Fruit fly (Drosophila melanogaster) whole organism, pupa: ENCODE results near the gene CG3808.

Experiments
- CG10348 ChIP-seq: fragments of 200-800 bp; sonication (Bioruptor generic); IDR thresholded peaks from 2 replicates; pipeline ENCODE4 v1.3.6; 2022; ENCODE audit warnings: missing biosample characterization, missing genetic modification characterization
- CG12605 ChIP-seq: fragments of 200-800 bp; sonication (Bioruptor generic); IDR thresholded peaks from 2 replicates; pipeline ENCODE4 v1.3.6; 2022; ENCODE audit warnings: missing biosample characterization, missing genetic modification characterization
- CG13204 ChIP-seq: fragments of 200-800 bp; sonication (Bioruptor generic); optimal IDR thresholded peaks from 2 replicates; lab custom pipeline; 2018; ENCODE audit warnings: missing biosample characterization, mild to moderate bottlenecking, missing genetic modification characterization, moderate library complexity
- CG14655 ChIP-seq: fragments of 200-800 bp; sonication (Bioruptor generic); optimal IDR thresholded peaks from 3 replicates; lab custom pipeline; 2017; ENCODE audit warnings: mild to moderate bottlenecking, missing biosample characterization, missing genetic modification reagents, missing genetic modification characterization
- CG15710 ChIP-seq: fragments of 200-800 bp; sonication (Bioruptor generic); optimal IDR thresholded peaks from 2 replicates; lab custom pipeline; 2018; ENCODE audit warnings: missing biosample characterization, mild to moderate bottlenecking, missing genetic modification characterization, moderate library complexity
- CG17806 ChIP-seq: fragments of 200-800 bp; sonication (Bioruptor generic); optimal IDR thresholded peaks from 2 replicates; lab custom pipeline; 2018; ENCODE audit warnings: missing biosample characterization, mild to moderate bottlenecking, missing genetic modification characterization, moderate library complexity
- CG32121 ChIP-seq: fragments of 200-800 bp; sonication (Bioruptor generic); IDR thresholded peaks from 2 replicates; pipeline ENCODE4 v1.3.6; 2022; ENCODE audit warnings: missing biosample characterization, missing genetic modification characterization
- CG34367 ChIP-seq: fragments of 200-800 bp; sonication (Bioruptor generic); optimal IDR thresholded peaks from 2 replicates; lab custom pipeline; 2018; ENCODE audit warnings: missing biosample characterization, mild to moderate bottlenecking, missing genetic modification characterization
- CG4496 ChIP-seq: fragments of 200-800 bp; sonication (Bioruptor generic); IDR thresholded peaks from 3 replicates; pipeline ENCODE4 v1.3.6; 2022; ENCODE audit warnings: missing biosample characterization, missing genetic modification characterization
- CG8159 ChIP-seq: fragments of 200-800 bp; sonication (Bioruptor generic); optimal IDR thresholded peaks from 3 replicates; lab custom pipeline; 2018; ENCODE audit warnings: missing biosample characterization, mild to moderate bottlenecking, missing genetic modification characterization, moderate library complexity
- CG8301 ChIP-seq: fragments of 200-800 bp; sonication (Bioruptor generic); optimal IDR thresholded peaks from 2 replicates; lab custom pipeline; 2018; ENCODE audit warnings: missing biosample characterization, mild to moderate bottlenecking, missing genetic modification characterization
- CG9948 ChIP-seq: fragments of 200-800 bp; sonication (Bioruptor generic); optimal IDR thresholded peaks from 2 replicates; lab custom pipeline; 2018; ENCODE audit warnings: missing biosample characterization, mild to moderate bottlenecking, missing genetic modification characterization, moderate library complexity
- D1 ChIP-seq: fragments of 200-800 bp; sonication (Bioruptor generic); optimal IDR thresholded peaks from 2 replicates; lab custom pipeline; 2018; ENCODE audit warnings: missing biosample characterization, mild to moderate bottlenecking, missing genetic modification characterization, moderate library complexity
- EcR ChIP-seq: fragments of 200-800 bp; sonication (Bioruptor generic); optimal IDR thresholded peaks from 3 replicates; lab custom pipeline; 2019; ENCODE audit warnings: missing biosample characterization, missing genetic modification characterization, mild to moderate bottlenecking, moderate library complexity, missing genetic modification reagents
- Ets98B ChIP-seq: fragments of 200-800 bp; sonication (Bioruptor generic); IDR thresholded peaks from 2 replicates; pipeline ENCODE4 v1.3.6; 2022; ENCODE audit warnings: missing biosample characterization, missing genetic modification characterization
- Pif1A ChIP-seq: fragments of 200-800 bp; sonication (Bioruptor generic); optimal IDR thresholded peaks from 3 replicates; lab custom pipeline; 2016; ENCODE audit warnings: missing biosample characterization, missing genetic modification characterization
- Pif1B ChIP-seq: fragments of 200-800 bp; sonication (Bioruptor generic); optimal IDR thresholded peaks from 3 replicates; lab custom pipeline; 2016; ENCODE audit warnings: missing biosample characterization, missing genetic modification characterization
- Snoo ChIP-seq: fragments of 200-800 bp; sonication (Bioruptor generic); optimal IDR thresholded peaks from 3 replicates; lab custom pipeline; 2017; ENCODE audit warnings: missing biosample characterization, mild to moderate bottlenecking, missing genetic modification characterization, inconsistent platforms
- fd96Ca ChIP-seq: fragments of 200-800 bp; sonication (Bioruptor generic); IDR thresholded peaks from 3 replicates; pipeline ENCODE4 v1.3.6; 2022; ENCODE audit warnings: missing biosample characterization, missing genetic modification characterization
- gl ChIP-seq: fragments of 200-800 bp; sonication (Bioruptor generic); optimal IDR thresholded peaks from 2 replicates; lab custom pipeline; 2018; ENCODE audit warnings: missing biosample characterization, mild to moderate bottlenecking, missing genetic modification characterization
- rn ChIP-seq: fragments of 200-800 bp; sonication (Bioruptor generic); IDR thresholded peaks from 2 replicates; pipeline ENCODE4 v1.3.6; 2022; ENCODE audit warnings: missing biosample characterization, missing genetic modification characterization

Gene CG3808

DNA sequence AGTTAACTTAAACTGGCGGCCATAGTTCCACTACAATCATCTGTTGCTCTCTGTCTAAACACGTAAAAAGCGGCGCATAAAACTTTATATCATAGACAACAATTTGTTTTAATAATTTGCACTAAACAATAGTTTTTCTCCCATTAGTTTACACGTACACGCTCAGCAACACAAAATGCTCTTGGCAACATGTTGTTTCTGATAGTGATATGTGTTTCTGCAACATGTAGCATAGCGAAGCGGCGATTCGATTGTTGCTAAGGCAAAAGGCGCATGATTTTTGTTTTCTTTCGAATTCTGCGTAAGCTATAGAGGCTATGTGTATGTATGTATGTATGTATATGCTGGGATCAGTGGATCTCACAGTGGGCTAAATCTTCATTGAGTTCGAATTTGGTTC lies 3.7 kb upstream of the CG3808 start:
- TF ChIP-seq CG4496 (GFP tag; lab: Robert Waterston, UW) (no peak), CG15710 (no peak), rn (no peak), CG10348 (GFP tag; lab: Robert Waterston, UW) (no peak), CG32121 (GFP tag; lab: Robert Waterston, UW) (no peak), CG34367 (tag; lab: Kevin White, UChicago) (no peak), Pif1B (GFP tag; lab: Kevin White, UChicago) (no peak), CG12605 (GFP tag; lab: Robert Waterston, UW) (no peak), Ets98B (GFP tag; lab: Robert Waterston, UW) (no peak), CG17806 (tag; lab: Kevin White, UChicago) (no peak), D1 (no peak), CG9948 (tag; lab: Kevin White, UChicago) (no peak), Snoo (tag; lab: Kevin White, UChicago) (no peak)

DNA sequence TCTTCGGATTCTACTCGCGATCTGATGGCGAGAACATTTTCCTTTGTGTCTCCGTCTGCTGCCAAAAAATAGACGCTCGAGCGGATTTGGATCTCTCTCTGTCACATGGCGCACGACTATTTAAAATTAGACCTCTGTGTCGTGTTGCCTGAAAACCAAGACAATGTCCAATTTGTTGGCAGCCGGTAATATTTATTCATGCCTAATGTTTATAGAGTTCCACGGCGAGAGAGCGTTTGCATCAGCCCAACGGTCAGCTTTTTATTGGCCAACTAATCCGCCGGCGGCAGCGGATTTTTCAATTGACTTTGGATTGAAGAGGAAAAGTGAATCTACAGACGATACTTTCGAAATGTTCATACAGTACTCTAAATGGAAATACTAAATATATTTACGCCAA lies 2.8 kb upstream of the CG3808 start, which contains the start of gene SmydA-2:
Gene SmydA-2 (minus strand): TSS at position 33 of the 400 bp plus-strand sequence.
- TF ChIP-seq D1 (no peak), rn (no peak), CG8301 (tag; lab: Kevin White, UChicago) (no peak), CG9948 (tag; lab: Kevin White, UChicago) (no peak), CG4496 (GFP tag; lab: Robert Waterston, UW) (no peak), CG34367 (tag; lab: Kevin White, UChicago) (no peak), CG15710 (no peak), Snoo (tag; lab: Kevin White, UChicago) (no peak), CG32121 (GFP tag; lab: Robert Waterston, UW) (no peak), CG13204 (GFP tag; lab: Kevin White, UChicago) (no peak), CG12605 (GFP tag; lab: Robert Waterston, UW) (no peak), CG10348 (GFP tag; lab: Robert Waterston, UW) (no peak), gl (tag; lab: Kevin White, UChicago) (no peak), Pif1B (GFP tag; lab: Kevin White, UChicago) (no peak), Ets98B (GFP tag; lab: Robert Waterston, UW) (no peak), CG17806 (tag; lab: Kevin White, UChicago) (no peak), fd96Ca (GFP tag; lab: Robert Waterston, UW) (no peak)

DNA sequence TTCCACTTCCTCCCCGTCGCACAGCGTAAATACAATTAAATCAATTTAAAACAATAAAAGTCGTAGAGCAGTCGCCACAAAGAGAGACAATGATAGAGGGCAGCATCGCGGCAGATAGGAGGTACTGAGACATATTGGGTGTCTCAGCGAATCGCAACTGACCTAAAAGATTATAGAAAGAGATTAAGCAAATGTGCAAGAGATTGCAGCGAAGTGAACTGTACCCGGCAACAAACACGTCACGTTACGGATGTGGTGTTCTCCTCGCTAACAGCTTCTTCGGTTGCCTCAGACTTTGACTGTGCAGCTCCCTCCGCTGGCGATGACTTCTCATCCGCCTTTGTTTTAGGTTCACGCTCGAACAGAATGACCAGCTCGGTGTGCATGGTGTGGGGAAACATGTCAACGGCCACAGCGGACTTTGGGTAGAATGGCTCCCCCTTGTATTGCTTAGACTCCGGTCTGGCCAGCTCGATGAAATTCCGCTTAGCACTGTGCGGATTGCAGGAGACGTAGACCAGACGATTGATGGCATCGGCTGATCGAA lies 2.1 kb downstream of the CG3808 start:
- TF ChIP-seq Pif1B (GFP tag; lab: Kevin White, UChicago) (no peak), CG8159 (tag; lab: Kevin White, UChicago) (no peak), CG10348 (GFP tag; lab: Robert Waterston, UW) (no peak), EcR (GFP tag; lab: Kevin White, UChicago) (peak; percentile 14), rn (no peak), Ets98B (GFP tag; lab: Robert Waterston, UW) (peak; percentile 19; the same call in 1 of the 2 replicates), CG4496 (GFP tag; lab: Robert Waterston, UW) (peak; percentile 37; the same call in 1 of the 3 replicates)

- TF ChIP-seq Pif1B (GFP tag; lab: Kevin White, UChicago) = no peak
- TF ChIP-seq CG10348 (GFP tag; lab: Robert Waterston, UW) = no peak
- TF ChIP-seq EcR (GFP tag; lab: Kevin White, UChicago) = peak; percentile 59
Measured at dm6 chr3L:18997590-18998283, 2.7 kb downstream of the CG3808 start, which contains the start of gene CG18135. Gene CG18135, minus strand, starts transcription at chr3L:18998283.

dm6 chr3L:18996774-18997589 lies 3.4 kb downstream of the CG3808 start:
- peak; percentile 42 for TF ChIP-seq EcR (GFP tag; lab: Kevin White, UChicago)
- TF ChIP-seq CG15710 = no peak
- TF ChIP-seq Ets98B (GFP tag; lab: Robert Waterston, UW) = peak; percentile 7; the same call in 1 of the 2 replicates

dm6 chr3L:18996030-18996773 lies 4.2 kb downstream of the CG3808 start:
- TF ChIP-seq CG9948 (tag; lab: Kevin White, UChicago) (peak; percentile 65), CG15710 (peak; percentile 60), Pif1A (GFP tag; lab: Kevin White, UChicago) (peak; percentile 53), Ets98B (GFP tag; lab: Robert Waterston, UW) (peak; percentile 64), CG12605 (GFP tag; lab: Robert Waterston, UW) (peak; percentile 69), rn (0 out of 2 replicates have a peak, but pooled peaks have one; percentile 23), fd96Ca (GFP tag; lab: Robert Waterston, UW) (peak; percentile 80), CG8301 (tag; lab: Kevin White, UChicago) (peak; percentile 50), gl (tag; lab: Kevin White, UChicago) (no peak), CG13204 (GFP tag; lab: Kevin White, UChicago) (peak; percentile 87), CG4496 (GFP tag; lab: Robert Waterston, UW) (peak; percentile 89), CG32121 (GFP tag; lab: Robert Waterston, UW) (peak; percentile 70), CG10348 (GFP tag; lab: Robert Waterston, UW) (no peak), D1 (peak; percentile 42), CG8159 (tag; lab: Kevin White, UChicago) (peak; percentile 76), CG34367 (tag; lab: Kevin White, UChicago) (peak; percentile 38), CG17806 (tag; lab: Kevin White, UChicago) (peak; percentile 26), CG14655 (peak; percentile 68), Pif1B (GFP tag; lab: Kevin White, UChicago) (peak; percentile 14), Snoo (tag; lab: Kevin White, UChicago) (peak; percentile 24), EcR (GFP tag; lab: Kevin White, UChicago) (peak; percentile 96)
